Worm (Caenorhabditis elegans): ENCODE results near the gene pals-27.

The pals-27 gene

DNA sequence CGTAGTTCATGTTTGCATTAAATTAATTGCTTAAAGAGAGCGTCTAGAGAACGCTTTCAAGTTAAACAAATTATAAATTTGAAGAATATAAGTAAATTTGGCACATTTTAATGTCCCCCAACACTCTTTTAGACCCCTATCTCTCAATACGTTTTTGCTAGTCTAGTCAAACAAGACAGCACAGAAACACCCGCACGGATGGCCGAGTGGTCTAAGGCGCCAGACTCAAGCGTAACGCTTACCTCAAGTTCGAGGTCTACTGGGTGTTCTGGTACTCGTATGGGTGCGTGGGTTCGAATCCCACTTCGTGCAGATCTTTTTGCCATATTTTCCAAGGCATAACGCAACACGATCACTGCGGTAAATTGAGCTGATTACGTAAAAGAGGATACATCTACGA is 19.1 kb upstream of the pals-27 start (continued):
- TF ChIP-seq rec-8 (tag; optimal IDR thresholded peaks at IDR 0.05) (no peak), Y95B8A.8 (GFP tag; IDR thresholded peaks at IDR 0.05) (no peak), unc-62 (GFP tag; optimal IDR thresholded peaks at IDR 0.05) (no peak), ztf-18 (tag; optimal IDR thresholded peaks at IDR 0.05) (peak; percentile 22), cebp-1 (GFP tag; IDR thresholded peaks at IDR 0.05) (no peak), cebp-1 (tag; optimal IDR thresholded peaks at IDR 0.05) (no peak), dox-1 (GFP tag; IDR thresholded peaks at IDR 0.05) (peak; percentile 50; the same call in 1 of the 2 replicates), let-607 (tag; optimal IDR thresholded peaks at IDR 0.05) (no peak), hlh-26 (GFP tag; conservative IDR thresholded peaks at IDR 0.05) (no peak), nhr-179 (tag; optimal IDR thresholded peaks at IDR 0.05) (no peak), ets-4 (GFP tag; optimal IDR thresholded peaks at IDR 0.05) (no peak), ekl-4 (GFP tag; IDR thresholded peaks at IDR 0.05) (no peak), F33H1.4 (GFP tag; IDR thresholded peaks at IDR 0.05) (peak; percentile 24; the same call in 1 of the 2 replicates), aptf-3 (GFP tag; IDR thresholded peaks at IDR 0.05) (no peak), hmg-20 (GFP tag; IDR thresholded peaks at IDR 0.05) (no peak), Y56A3A.18 (GFP tag; IDR thresholded peaks at IDR 0.05) (no peak), tlf-1 (GFP tag; optimal IDR thresholded peaks at IDR 0.05) (no peak), attf-3 (GFP tag; conservative IDR thresholded peaks at IDR 0.05) (no peak), efl-1 (GFP tag; optimal IDR thresholded peaks at IDR 0.05) (no peak), nfya-2 (GFP tag; IDR thresholded peaks at IDR 0.05) (no peak), sea-2 (GFP tag; IDR thresholded peaks at IDR 0.05) (no peak), K12H6.12 (tag; optimal IDR thresholded peaks at IDR 0.05) (no peak), rpc-1 (optimal IDR thresholded peaks at IDR 0.05) (peak; percentile 65), rpc-1 (tag; optimal IDR thresholded peaks at IDR 0.05) (peak; percentile 80), somi-1 (GFP tag; optimal IDR thresholded peaks at IDR 0.05) (no peak), madf-10 (tag; optimal IDR thresholded peaks at IDR 0.05) (no peak), fkh-3 (tag; optimal IDR thresholded peaks at IDR 0.05) (no peak), F37B4.10 (GFP tag; IDR thresholded peaks at IDR 0.05) (no peak), rcor-1 (GFP tag; IDR thresholded peaks at IDR 0.05) (0 out of 2 replicates have a peak, but pooled peaks have one; percentile 7), athp-1 (tag; optimal IDR thresholded peaks at IDR 0.05) (peak; percentile 10), Y67H2A.10 (GFP tag; conservative IDR thresholded peaks at IDR 0.05) (no peak), B0035.1 (tag; optimal IDR thresholded peaks at IDR 0.05) (no peak)

DNA sequence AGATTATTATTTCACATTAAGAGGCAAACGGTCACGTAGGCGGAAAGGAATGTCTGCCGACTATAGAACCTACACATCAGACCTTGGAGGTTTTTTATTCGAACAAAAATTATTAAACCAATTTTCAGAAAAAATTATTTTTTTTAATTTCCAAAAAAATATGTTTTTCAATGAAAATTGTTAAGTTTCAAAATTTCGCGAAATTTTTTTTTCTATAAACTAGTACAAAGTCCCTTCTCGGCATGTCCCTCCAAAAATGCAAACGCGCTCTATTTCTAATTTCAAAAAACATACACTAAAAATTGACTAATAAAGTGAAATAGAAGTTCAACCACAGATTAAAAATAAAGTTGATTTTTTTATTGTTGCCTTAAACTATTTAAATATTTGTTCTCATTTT is 16.5 kb upstream of the pals-27 start, which contains the start of gene ckb-1:
Gene ckb-1, plus strand, starts transcription at position 301 of the 400 bp plus-strand sequence.
- TF ChIP-seq unc-62 (GFP tag; optimal IDR thresholded peaks at IDR 0.05) = no peak
- no peak for TF ChIP-seq repo-1 (tag; optimal IDR thresholded peaks at IDR 0.05)
- no peak for TF ChIP-seq nfya-2 (GFP tag; IDR thresholded peaks at IDR 0.05)
- no peak for TF ChIP-seq F23B12.7 (tag; optimal IDR thresholded peaks at IDR 0.05; ENCODE audit: insufficient read depth)
- TF ChIP-seq sptf-2 (GFP tag; optimal IDR thresholded peaks at IDR 0.05) = no peak
- no peak for TF ChIP-seq dpl-1 (GFP tag; optimal IDR thresholded peaks at IDR 0.05)
- TF ChIP-seq nhr-80 (tag; optimal IDR thresholded peaks at IDR 0.05) = no peak
- TF ChIP-seq egl-18 (GFP tag; IDR thresholded peaks at IDR 0.05) = no peak
- no peak for TF ChIP-seq C17E4.6 (GFP tag; IDR thresholded peaks at IDR 0.05)
- no peak for TF ChIP-seq lir-1 (GFP tag; conservative IDR thresholded peaks at IDR 0.05)
- TF ChIP-seq lsl-1 (GFP tag; optimal IDR thresholded peaks at IDR 0.05) = no peak
- no peak for TF ChIP-seq B0336.3 (GFP tag; IDR thresholded peaks at IDR 0.05)
- TF ChIP-seq ztf-28 (GFP tag; IDR thresholded peaks at IDR 0.05) = no peak
- no peak for TF ChIP-seq xnd-1 (tag; optimal IDR thresholded peaks at IDR 0.05)

Data from whole organism, young adult.